Fruit fly (Drosophila melanogaster) whole organism, embryonic: ENCODE data around the gene CG31038.
A peak's percentile ranks its signal among the peaks of the same experiment; 100 is the strongest.

ENCODE experiments used
- Aef1 ChIP-seq: fragments of 200-800 bp; sonication (Bioruptor generic); IDR thresholded peaks from 3 replicates; pipeline ENCODE4 v1.3.6; 2022; ENCODE audit warnings: missing biosample characterization, missing genetic modification characterization
- Atf-2 ChIP-seq: fragments of 200-800 bp; sonication (Bioruptor generic); optimal IDR thresholded peaks from 2 replicates; lab custom pipeline; 2016; ENCODE audit warnings: missing biosample characterization, missing genetic modification characterization
- Bteb2 ChIP-seq: fragments of 200-800 bp; sonication (Bioruptor generic); optimal IDR thresholded peaks from 2 replicates; lab custom pipeline; 2016; ENCODE audit warnings: missing biosample characterization, missing genetic modification characterization
- CG10147 ChIP-seq: fragments of 200-800 bp; sonication (Bioruptor generic); optimal IDR thresholded peaks from 2 replicates; lab custom pipeline; 2019; ENCODE audit warnings: missing biosample characterization, mild to moderate bottlenecking, missing genetic modification characterization, moderate library complexity
- CG12104 ChIP-seq: fragments of 200-800 bp; sonication (Bioruptor generic); optimal IDR thresholded peaks from 3 replicates; lab custom pipeline; 2016; ENCODE audit warnings: missing biosample characterization, missing genetic modification characterization
- CG12299 ChIP-seq: fragments of 200-800 bp; sonication (Bioruptor generic); optimal IDR thresholded peaks from 2 replicates; lab custom pipeline; 2018; ENCODE audit warnings: missing biosample characterization, mild to moderate bottlenecking, missing genetic modification characterization
- CG12942 ChIP-seq: fragments of 200-800 bp; sonication (Bioruptor generic); optimal IDR thresholded peaks from 3 replicates; lab custom pipeline; 2016; ENCODE audit warnings: missing biosample characterization, missing genetic modification characterization
- CG1602 ChIP-seq: fragments of 200-800 bp; sonication (Bioruptor generic); optimal IDR thresholded peaks from 3 replicates; lab custom pipeline; 2016; ENCODE audit warnings: missing biosample characterization, missing genetic modification characterization
- CG17359 ChIP-seq: fragments of 200-800 bp; sonication (Bioruptor generic); optimal IDR thresholded peaks from 3 replicates; lab custom pipeline; 2018; ENCODE audit warnings: missing biosample characterization, mild to moderate bottlenecking, missing genetic modification characterization, moderate library complexity
- CG17802 ChIP-seq: fragments of 200-800 bp; sonication (Bioruptor generic); optimal IDR thresholded peaks from 2 replicates; lab custom pipeline; 2018; ENCODE audit warnings: missing biosample characterization, mild to moderate bottlenecking, missing genetic modification characterization, moderate library complexity
- CG18764 ChIP-seq: fragments of 200-800 bp; sonication (Bioruptor generic); optimal IDR thresholded peaks from 3 replicates; lab custom pipeline; 2016; ENCODE audit warnings: missing biosample characterization, missing genetic modification characterization
- CG2116 ChIP-seq: fragments of 200-800 bp; sonication (Bioruptor generic); optimal IDR thresholded peaks from 3 replicates; lab custom pipeline; 2018; ENCODE audit warnings: missing biosample characterization, mild to moderate bottlenecking, missing genetic modification characterization
- CG2889 ChIP-seq: fragments of 200-800 bp; sonication (Bioruptor generic); IDR thresholded peaks from 3 replicates; pipeline ENCODE4 v1.3.6; 2022; ENCODE audit warnings: missing biosample characterization, missing genetic modification characterization
- CG30431 ChIP-seq: fragments of 200-800 bp; sonication (Bioruptor generic); optimal IDR thresholded peaks from 2 replicates; lab custom pipeline; 2017; ENCODE audit warnings: missing biosample characterization, missing genetic modification characterization
- CG31224 ChIP-seq: fragments of 200-800 bp; sonication (Bioruptor generic); IDR thresholded peaks from 2 replicates; pipeline ENCODE4 v1.3.6; 2022; ENCODE audit warnings: missing biosample characterization, missing genetic modification characterization
- CG3163 ChIP-seq: fragments of 200-800 bp; sonication (Bioruptor generic); optimal IDR thresholded peaks from 3 replicates; lab custom pipeline; 2016; ENCODE audit warnings: missing biosample characterization, missing genetic modification characterization
- CG33213 ChIP-seq: fragments of 200-800 bp; sonication (Bioruptor generic); optimal IDR thresholded peaks from 3 replicates; lab custom pipeline; 2016; ENCODE audit warnings: missing biosample characterization, missing genetic modification characterization
- CG43689 ChIP-seq: fragments of 200-800 bp; sonication (Bioruptor generic); IDR thresholded peaks from 2 replicates; pipeline ENCODE4 v1.3.6; 2022; ENCODE audit warnings: missing biosample characterization, missing genetic modification characterization
- CG7271 ChIP-seq: fragments of 200-800 bp; sonication (Bioruptor generic); optimal IDR thresholded peaks from 2 replicates; lab custom pipeline; 2018; ENCODE audit warnings: missing biosample characterization, mild to moderate bottlenecking, missing genetic modification characterization, moderate library complexity
- CG7786 ChIP-seq: fragments of 200-800 bp; sonication (Bioruptor generic); optimal IDR thresholded peaks from 2 replicates; lab custom pipeline; 2016; ENCODE audit warnings: missing biosample characterization, missing genetic modification characterization
- CG8478 ChIP-seq: fragments of >200 bp; optimal IDR thresholded peaks from 2 replicates; lab custom pipeline; 2018
- CG9215 ChIP-seq: fragments of 200-800 bp; sonication (Bioruptor generic); IDR thresholded peaks from 2 replicates; pipeline ENCODE4 v1.3.6; 2022; ENCODE audit warnings: missing biosample characterization, missing genetic modification characterization
- CG9876 ChIP-seq: fragments of 200-800 bp; sonication (Bioruptor generic); optimal IDR thresholded peaks from 2 replicates; lab custom pipeline; 2016; ENCODE audit warnings: missing biosample characterization, missing genetic modification characterization
- CoRest ChIP-seq: fragments of 200-800 bp; sonication (Bioruptor generic); optimal IDR thresholded peaks from 3 replicates; lab custom pipeline; 2018; ENCODE audit warnings: missing biosample characterization, mild to moderate bottlenecking, missing genetic modification characterization, moderate library complexity
- Dbx ChIP-seq: fragments of 200-800 bp; sonication (Bioruptor generic); IDR thresholded peaks from 3 replicates; pipeline ENCODE4 v1.3.6; 2022; ENCODE audit warnings: missing biosample characterization, missing genetic modification characterization
- Dek ChIP-seq: fragments of 200-800 bp; sonication (Bioruptor generic); optimal IDR thresholded peaks from 3 replicates; lab custom pipeline; 2019; ENCODE audit warnings: missing biosample characterization, mild to moderate bottlenecking, missing genetic modification characterization, moderate library complexity
- Elba2 ChIP-seq: fragments of 200-800 bp; sonication (Bioruptor generic); optimal IDR thresholded peaks from 3 replicates; lab custom pipeline; 2016; ENCODE audit warnings: missing biosample characterization, missing genetic modification characterization
- Ets97D ChIP-seq: fragments of 200-800 bp; sonication (Bioruptor generic); optimal IDR thresholded peaks from 3 replicates; lab custom pipeline; 2016; ENCODE audit warnings: missing biosample characterization, missing genetic modification characterization
- GATAe ChIP-seq: fragments of 200-800 bp; sonication (Bioruptor generic); conservative IDR thresholded peaks from 2 replicates; pipeline ENCODE4 v1.3.6; 2022; ENCODE audit warnings: missing biosample characterization, missing genetic modification characterization
- HLHmδ ChIP-seq: fragments of 200-800 bp; sonication (Bioruptor generic); optimal IDR thresholded peaks from 2 replicates; lab custom pipeline; 2018; ENCODE audit warnings: missing biosample characterization, mild to moderate bottlenecking, missing genetic modification characterization, moderate library complexity
- Lpt ChIP-seq: fragments of >200 bp; optimal IDR thresholded peaks from 2 replicates; lab custom pipeline; 2018; ENCODE audit warnings: missing biosample characterization, missing genetic modification characterization
- Ptx1 ChIP-seq: fragments of 200-800 bp; sonication (Bioruptor generic); IDR thresholded peaks from 2 replicates; pipeline ENCODE4 v1.3.6; 2022; ENCODE audit warnings: missing biosample characterization, missing genetic modification characterization
- Rx ChIP-seq: fragments of 200-800 bp; sonication (Bioruptor generic); IDR thresholded peaks from 2 replicates; pipeline ENCODE4 v1.3.6; 2022; ENCODE audit warnings: missing biosample characterization, missing genetic modification characterization
- Sry-δ ChIP-seq: fragments of 200-800 bp; sonication (Bioruptor generic); optimal IDR thresholded peaks from 2 replicates; lab custom pipeline; 2016; ENCODE audit warnings: missing biosample characterization, missing genetic modification characterization
- Taf1 ChIP-seq: fragments of 200-800 bp; sonication (Bioruptor generic); IDR thresholded peaks from 2 replicates; pipeline ENCODE4 v1.3.6; 2022; ENCODE audit warnings: missing biosample characterization, missing genetic modification characterization
- ac ChIP-seq: fragments of 200-800 bp; sonication (Bioruptor generic); optimal IDR thresholded peaks from 3 replicates; lab custom pipeline; 2017; ENCODE audit warnings: missing biosample characterization, mild to moderate bottlenecking, missing genetic modification characterization
- btn ChIP-seq: fragments of 200-800 bp; sonication (Bioruptor generic); optimal IDR thresholded peaks from 2 replicates; lab custom pipeline; 2016; ENCODE audit warnings: missing biosample characterization, missing genetic modification characterization
- cas ChIP-seq: fragments of 200-800 bp; sonication (Bioruptor generic); IDR thresholded peaks from 2 replicates; pipeline ENCODE4 v1.3.6; 2022; ENCODE audit warnings: missing biosample characterization, missing genetic modification characterization
- dimm ChIP-seq: fragments of 200-800 bp; sonication (Bioruptor generic); IDR thresholded peaks from 2 replicates; pipeline ENCODE4 v1.3.6; 2022; ENCODE audit warnings: missing biosample characterization, missing genetic modification characterization
- dpn ChIP-seq, 2 experiments: fragments of 200-800 bp; sonication (Bioruptor generic); optimal IDR thresholded peaks; 3 replicates each; lab custom pipeline; 2016; ENCODE audit warnings: missing biosample characterization in 2 of 2, missing genetic modification characterization in 2 of 2
- fd102C ChIP-seq: fragments of 200-800 bp; sonication (Bioruptor generic); optimal IDR thresholded peaks from 2 replicates; lab custom pipeline; 2018; ENCODE audit warnings: missing biosample characterization, mild to moderate bottlenecking, missing genetic modification characterization, moderate library complexity
- gcm2 ChIP-seq: fragments of 200-800 bp; sonication (Bioruptor generic); optimal IDR thresholded peaks from 2 replicates; lab custom pipeline; 2016; ENCODE audit warnings: missing biosample characterization, missing genetic modification characterization
- gsb-n ChIP-seq: fragments of 200-800 bp; sonication (Bioruptor generic); optimal IDR thresholded peaks from 3 replicates; lab custom pipeline; 2018; ENCODE audit warnings: missing biosample characterization, mild to moderate bottlenecking, missing genetic modification characterization
- her ChIP-seq: fragments of 200-800 bp; sonication (Bioruptor generic); optimal IDR thresholded peaks from 2 replicates; lab custom pipeline; 2016; ENCODE audit warnings: missing biosample characterization, missing genetic modification characterization
- jing ChIP-seq: fragments of 200-800 bp; sonication (Bioruptor generic); optimal IDR thresholded peaks from 2 replicates; lab custom pipeline; 2018; ENCODE audit warnings: missing biosample characterization, mild to moderate bottlenecking, missing genetic modification characterization
- lilli ChIP-seq: fragments of 200-800 bp; sonication (Bioruptor generic); optimal IDR thresholded peaks from 3 replicates; lab custom pipeline; 2016; ENCODE audit warnings: missing biosample characterization, missing genetic modification characterization
- onecut ChIP-seq: fragments of 200-800 bp; sonication (Bioruptor generic); IDR thresholded peaks from 2 replicates; pipeline ENCODE4 v1.3.6; 2022; ENCODE audit warnings: missing biosample characterization, missing genetic modification characterization
- scrt ChIP-seq: fragments of 200-800 bp; sonication (Bioruptor generic); optimal IDR thresholded peaks from 2 replicates; lab custom pipeline; 2018; ENCODE audit warnings: missing biosample characterization, mild to moderate bottlenecking, missing genetic modification characterization, moderate library complexity
- seq ChIP-seq: fragments of 200-800 bp; sonication (Bioruptor generic); IDR thresholded peaks from 2 replicates; pipeline ENCODE4 v1.3.6; 2022; ENCODE audit warnings: missing biosample characterization, missing genetic modification characterization
- sob ChIP-seq: fragments of 200-800 bp; sonication (Bioruptor generic); IDR thresholded peaks from 2 replicates; pipeline ENCODE4 v1.3.6; 2022; ENCODE audit warnings: missing biosample characterization, missing genetic modification characterization
- tap ChIP-seq: fragments of 200-800 bp; optimal IDR thresholded peaks from 3 replicates; lab custom pipeline; 2019; ENCODE audit warnings: missing biosample characterization, mild to moderate bottlenecking, missing genetic modification characterization, moderate library complexity
- tgo ChIP-seq: fragments of 200-800 bp; sonication (Bioruptor generic); IDR thresholded peaks from 3 replicates; pipeline ENCODE4 v1.3.6; 2022; ENCODE audit warnings: missing biosample characterization, missing genetic modification characterization
- tio ChIP-seq: fragments of 200-800 bp; sonication (Bioruptor generic); optimal IDR thresholded peaks from 2 replicates; lab custom pipeline; 2017; ENCODE audit warnings: missing biosample characterization, missing genetic modification characterization, inconsistent platforms
- zen2 ChIP-seq: fragments of 200-800 bp; sonication (Bioruptor generic); IDR thresholded peaks from 3 replicates; pipeline ENCODE4 v1.3.6; 2022; ENCODE audit warnings: missing biosample characterization, missing genetic modification characterization; ENCODE audit not compliant: partially characterized antibody

The CG31038 gene

DNA sequence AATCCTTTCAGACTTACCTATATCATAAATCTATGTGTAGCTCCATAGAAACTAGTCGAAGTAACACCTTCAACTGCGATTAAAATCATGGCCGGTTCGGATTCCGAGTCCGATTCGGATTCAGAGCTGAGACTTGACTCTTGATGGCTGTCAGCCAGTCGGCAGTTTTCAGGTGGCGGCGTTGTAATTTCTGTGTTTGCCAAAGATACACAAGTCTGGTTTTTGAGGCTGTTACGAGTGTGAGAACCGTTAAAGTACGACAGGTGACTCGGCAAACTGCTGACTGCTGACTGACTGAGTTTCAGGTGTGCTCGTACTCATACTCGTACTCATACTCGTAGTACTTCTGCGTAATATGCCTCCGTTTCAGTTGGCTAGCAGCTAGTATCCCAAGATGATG is 14.3 kb downstream of the CG31038 start (continued):
- TF ChIP-seq Taf1 (GFP tag; lab: Robert Waterston, UW) (no peak), cas (no peak), Rx (GFP tag; lab: Robert Waterston, UW) (no peak), scrt (no peak), tap (no peak), CG12942 (GFP tag; lab: Kevin White, UChicago) (no peak), CG7271 (tag; lab: Kevin White, UChicago) (no peak), Atf-2 (GFP tag; lab: Kevin White, UChicago) (no peak), seq (GFP tag; lab: Robert Waterston, UW) (no peak), btn (GFP tag; lab: Kevin White, UChicago) (no peak), Ets97D (GFP tag; lab: Kevin White, UChicago) (no peak), fd102C (no peak), HLHmδ (GFP tag; lab: Kevin White, UChicago) (no peak), gsb-n (tag; lab: Kevin White, UChicago) (no peak), CG43689 (GFP tag; lab: Robert Waterston, UW) (no peak), CG1602 (GFP tag; lab: Kevin White, UChicago) (no peak), CG3163 (GFP tag; lab: Kevin White, UChicago) (no peak), CG17802 (no peak), Ptx1 (no peak), CG17359 (tag; lab: Kevin White, UChicago) (peak; percentile 12), dpn (GFP tag; optimal IDR thresholded peaks at IDR 0.05; lab: Kevin White, UChicago) (no peak), CG10147 (GFP tag; lab: Kevin White, UChicago) (no peak), CG2889 (GFP tag; lab: Robert Waterston, UW) (no peak), sob (GFP tag; lab: Robert Waterston, UW) (peak; percentile 41; the same call in 1 of the 2 replicates), Dbx (GFP tag; lab: Robert Waterston, UW) (no peak), Dek (tag; lab: Kevin White, UChicago) (no peak), Sry-δ (GFP tag; lab: Kevin White, UChicago) (no peak), gcm2 (GFP tag; lab: Kevin White, UChicago) (no peak), CG2116 (GFP tag; lab: Kevin White, UChicago) (peak; percentile 18), tio (GFP tag; lab: Kevin White, UChicago) (no peak), lilli (GFP tag; lab: Kevin White, UChicago) (no peak), CoRest (peak; percentile 2), dimm (GFP tag; lab: Robert Waterston, UW) (no peak), Aef1 (GFP tag; lab: Robert Waterston, UW) (no peak), jing (GFP tag; lab: Kevin White, UChicago) (no peak), onecut (GFP tag; lab: Robert Waterston, UW) (no peak; the same call in 1 of the 2 replicates), CG33213 (GFP tag; lab: Kevin White, UChicago) (no peak), ac (GFP tag; lab: Kevin White, UChicago) (no peak), CG7786 (GFP tag; lab: Kevin White, UChicago) (no peak), Elba2 (no peak), zen2 (GFP tag; lab: Robert Waterston, UW) (no peak), GATAe (no peak), CG8478 (lab: Kevin White, UChicago) (no peak), CG9215 (no peak), CG30431 (GFP tag; lab: Kevin White, UChicago) (no peak), CG31224 (no peak), CG18764 (no peak), CG12104 (no peak), tgo (no peak), Lpt (GFP tag; lab: Kevin White, UChicago) (no peak), CG9876 (GFP tag; lab: Kevin White, UChicago) (no peak), CG12299 (no peak), her (peak; percentile 32), Bteb2 (GFP tag; lab: Kevin White, UChicago) (no peak)
